Worm (Caenorhabditis elegans) whole organism, L1 larva: Measurements from ENCODE around the gene jmjd-4.

Experiments
- alr-1 ChIP-seq: fragments of 200-800 bp; sonication (Bioruptor generic); optimal IDR thresholded peaks from 2 replicates; lab custom pipeline; 2018; ENCODE audit warnings: borderline replicate concordance, mild to moderate bottlenecking, missing genetic modification characterization, missing compliant biosample characterization
- ceh-8 ChIP-seq: fragments of 200-800 bp; sonication (Bioruptor generic); optimal IDR thresholded peaks from 2 replicates; lab custom pipeline; 2018; ENCODE audit warnings: mild to moderate bottlenecking, missing genetic modification characterization, moderate library complexity, missing compliant biosample characterization
- zag-1 ChIP-seq: fragments of 150-350 bp; optimal IDR thresholded peaks from 2 replicates; lab custom pipeline; 2014; ENCODE audit warnings: missing biosample characterization, missing genetic modification characterization

DNA sequence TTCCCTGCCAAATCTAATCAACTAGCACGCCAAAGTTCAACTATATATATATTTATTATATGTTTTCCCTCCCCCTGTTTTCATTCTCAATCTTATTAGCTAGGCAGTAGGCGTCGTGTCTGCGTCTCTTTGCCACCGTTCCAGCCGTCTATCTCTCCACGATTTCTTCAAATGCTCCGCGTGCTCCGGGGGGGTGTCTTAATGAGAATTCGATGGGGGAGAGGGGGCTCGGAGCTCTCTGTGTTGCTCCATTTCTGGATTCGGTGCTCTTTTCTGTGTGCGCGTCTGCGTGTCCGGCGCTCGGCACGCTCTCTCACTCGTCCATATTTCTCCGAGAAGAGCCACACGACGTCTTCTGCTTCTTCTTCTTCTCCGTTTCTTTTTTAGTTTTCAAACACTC is 49.6 kb downstream of the jmjd-4 start:
- TF ChIP-seq zag-1 (tag; lab: Kevin White, UChicago) (no peak), alr-1 (no peak), ceh-8 (GFP tag; lab: Kevin White, UChicago) (peak; percentile 13)
